Worm (Caenorhabditis elegans) whole organism, L1 larva: ENCODE measurements around the gene M04D8.5.

Source experiments
- C04F5.9 ChIP-seq: sonication (generic microtip); optimal IDR thresholded peaks from 2 replicates; lab custom pipeline; 2016; ENCODE audit warnings: missing genetic modification characterization, missing compliant biosample characterization
- C16A3.4 ChIP-seq: fragments of 150-350 bp; optimal IDR thresholded peaks from 2 replicates; lab custom pipeline; 2014; ENCODE audit warnings: missing biosample characterization, missing genetic modification characterization
- F16B12.6 ChIP-seq: fragments of 150-350 bp; optimal IDR thresholded peaks from 2 replicates; lab custom pipeline; 2014; ENCODE audit warnings: missing biosample characterization, missing genetic modification characterization
- aha-1 ChIP-seq: fragments of 150-350 bp; optimal IDR thresholded peaks from 2 replicates; lab custom pipeline; 2014; ENCODE audit warnings: missing biosample characterization, missing genetic modification characterization
- aly-2 ChIP-seq: fragments of 150-350 bp; optimal IDR thresholded peaks from 2 replicates; lab custom pipeline; 2014; ENCODE audit warnings: missing biosample characterization, missing genetic modification characterization
- blmp-1 ChIP-seq: fragments of 150-350 bp; optimal IDR thresholded peaks from 2 replicates; lab custom pipeline; 2014; ENCODE audit warnings: missing biosample characterization, missing genetic modification characterization
- ceh-8 ChIP-seq: fragments of 200-800 bp; sonication (Bioruptor generic); optimal IDR thresholded peaks from 2 replicates; lab custom pipeline; 2018; ENCODE audit warnings: mild to moderate bottlenecking, missing genetic modification characterization, moderate library complexity, missing compliant biosample characterization
- ceh-82 ChIP-seq, 3 experiments: fragments of 150-350 bp in 1 of 3; sonication (generic microtip) in 2 of 3; optimal IDR thresholded peaks; 2 replicates each; lab custom pipeline; 2014 to 2017; ENCODE audit warnings: missing biosample characterization in 3 of 3, missing genetic modification characterization in 3 of 3
- ceh-90 ChIP-seq: sonication (generic microtip); optimal IDR thresholded peaks from 2 replicates; lab custom pipeline; 2016; ENCODE audit warnings: missing genetic modification characterization, missing compliant biosample characterization
- ces-1 ChIP-seq: fragments of 150-350 bp; optimal IDR thresholded peaks from 2 replicates; lab custom pipeline; 2014; ENCODE audit warnings: missing biosample characterization, missing genetic modification reagents, missing genetic modification characterization
- dpl-1 ChIP-seq, 3 experiments: fragments of 150-350 bp in 2 of 3; sonication (generic microtip) in 1 of 3; optimal IDR thresholded peaks; 2 replicates each; lab custom pipeline; 2014 to 2017; ENCODE audit warnings: missing biosample characterization in 3 of 3, missing genetic modification characterization in 3 of 3, missing genetic modification reagents in 3 of 3
- efl-3 ChIP-seq: fragments of 200-800 bp; sonication (Bioruptor generic); optimal IDR thresholded peaks from 2 replicates; lab custom pipeline; 2018; ENCODE audit warnings: mild to moderate bottlenecking, missing genetic modification characterization, missing compliant biosample characterization
- elt-2 ChIP-seq: sonication (generic microtip); optimal IDR thresholded peaks from 2 replicates; lab custom pipeline; 2016; ENCODE audit warnings: missing genetic modification characterization, mild to moderate bottlenecking, inconsistent platforms, missing compliant biosample characterization, missing genetic modification reagents
- elt-3 ChIP-seq, 6 experiments: fragments of 150-350 bp in 1 of 6; sonication (generic microtip); optimal IDR thresholded peaks; 2 replicates each; lab custom pipeline; 2017 to 2018; ENCODE audit warnings: missing biosample characterization in 6 of 6, missing genetic modification characterization in 6 of 6, inconsistent platforms in 1 of 6
- fkh-10 ChIP-seq: sonication (generic microtip); optimal IDR thresholded peaks from 2 replicates; lab custom pipeline; 2017; ENCODE audit warnings: missing biosample characterization, missing genetic modification reagents, missing genetic modification characterization
- fkh-4 ChIP-seq: sonication (generic microtip); optimal IDR thresholded peaks from 2 replicates; lab custom pipeline; 2016; ENCODE audit warnings: missing compliant biosample characterization, missing genetic modification characterization, borderline replicate concordance
- fkh-8 ChIP-seq: sonication (generic microtip); optimal IDR thresholded peaks from 2 replicates; lab custom pipeline; 2016; ENCODE audit warnings: mild to moderate bottlenecking, missing genetic modification characterization, missing compliant biosample characterization
- hpl-2 ChIP-seq: fragments of 150-350 bp; optimal IDR thresholded peaks from 2 replicates; lab custom pipeline; 2014; ENCODE audit warnings: missing biosample characterization, missing genetic modification reagents, missing genetic modification characterization
- isw-1 ChIP-seq: fragments of 200-800 bp; sonication (Bioruptor generic); IDR thresholded peaks from 2 replicates; pipeline ENCODE4 v1.3.6; 2022; ENCODE audit warnings: missing genetic modification characterization, missing compliant biosample characterization
- lin-15B ChIP-seq: fragments of 150-350 bp; sonication (generic microtip); optimal IDR thresholded peaks from 3 replicates; lab custom pipeline; 2014; ENCODE audit warnings: missing biosample characterization, missing genetic modification characterization
- lin-35 ChIP-seq, 2 experiments: fragments of 150-350 bp; optimal IDR thresholded peaks; 2 replicates each; lab custom pipeline; 2014; ENCODE audit warnings: missing biosample characterization in 2 of 2, missing genetic modification characterization in 2 of 2, missing genetic modification reagents in 2 of 2
- lin-39 ChIP-seq: fragments of 150-350 bp; optimal IDR thresholded peaks from 2 replicates; lab custom pipeline; 2014; ENCODE audit warnings: missing biosample characterization, missing genetic modification reagents, missing genetic modification characterization
- lir-3 ChIP-seq: sonication (generic microtip); optimal IDR thresholded peaks from 2 replicates; lab custom pipeline; 2016; ENCODE audit warnings: mild to moderate bottlenecking, missing genetic modification characterization, moderate library complexity, missing compliant biosample characterization; ENCODE audit not compliant: poor library complexity
- lsy-2 ChIP-seq, 2 experiments: fragments of 150-350 bp; optimal IDR thresholded peaks; 2 replicates each; lab custom pipeline; 2014; ENCODE audit warnings: missing biosample characterization in 2 of 2, missing genetic modification characterization in 2 of 2
- mab-9 ChIP-seq: fragments of 200-800 bp; sonication (Bioruptor generic); IDR thresholded peaks from 2 replicates; pipeline ENCODE4 v1.3.6; 2022; ENCODE audit warnings: missing genetic modification reagents, missing genetic modification characterization, missing compliant biosample characterization
- mdl-1 ChIP-seq, 2 experiments: fragments of 150-350 bp; optimal IDR thresholded peaks; 2 replicates each; lab custom pipeline; 2014 to 2017; ENCODE audit warnings: missing biosample characterization in 2 of 2, missing genetic modification characterization in 2 of 2, inconsistent platforms in 1 of 2
- mep-1 ChIP-seq: fragments of 150-350 bp; optimal IDR thresholded peaks from 2 replicates; lab custom pipeline; 2014; ENCODE audit warnings: missing biosample characterization, missing genetic modification characterization
- nhr-11 ChIP-seq: fragments of 150-350 bp; optimal IDR thresholded peaks from 2 replicates; lab custom pipeline; 2014; ENCODE audit warnings: missing biosample characterization, missing genetic modification characterization
- nhr-19 ChIP-seq: fragments of 200-800 bp; sonication (Bioruptor generic); conservative IDR thresholded peaks from 2 replicates; pipeline ENCODE4 v1.3.6; 2022; ENCODE audit warnings: missing genetic modification characterization, missing compliant biosample characterization
- nhr-20 ChIP-seq: sonication (generic microtip); optimal IDR thresholded peaks from 2 replicates; lab custom pipeline; 2016; ENCODE audit warnings: mild to moderate bottlenecking, missing genetic modification characterization, missing compliant biosample characterization
- nhr-237 ChIP-seq: fragments of 150-350 bp; optimal IDR thresholded peaks from 2 replicates; lab custom pipeline; 2014; ENCODE audit warnings: missing biosample characterization, missing genetic modification characterization
- nhr-28 ChIP-seq: fragments of 150-350 bp; optimal IDR thresholded peaks from 2 replicates; lab custom pipeline; 2014; ENCODE audit warnings: missing biosample characterization, missing genetic modification characterization
- nhr-71 ChIP-seq: sonication (generic microtip); optimal IDR thresholded peaks from 2 replicates; lab custom pipeline; 2016; ENCODE audit warnings: mild to moderate bottlenecking, missing genetic modification characterization, moderate library complexity, missing compliant biosample characterization
- nhr-76 ChIP-seq: sonication (generic microtip); optimal IDR thresholded peaks from 2 replicates; lab custom pipeline; 2017; ENCODE audit warnings: missing biosample characterization, missing genetic modification characterization
- nhr-77 ChIP-seq: fragments of 150-350 bp; optimal IDR thresholded peaks from 2 replicates; lab custom pipeline; 2014; ENCODE audit warnings: missing biosample characterization, missing genetic modification characterization
- nhr-84 ChIP-seq: sonication (generic microtip); optimal IDR thresholded peaks from 2 replicates; lab custom pipeline; 2017; ENCODE audit warnings: missing biosample characterization, missing genetic modification characterization
- nhr-85 ChIP-seq: sonication (generic microtip); peaks from one replicate; lab custom pipeline; 2016; ENCODE audit warnings: missing genetic modification characterization, inconsistent platforms, missing compliant biosample characterization
- nhr-90 ChIP-seq: sonication (generic microtip); optimal IDR thresholded peaks from 2 replicates; lab custom pipeline; 2016; ENCODE audit warnings: mild to moderate bottlenecking, missing genetic modification characterization, missing compliant biosample characterization; ENCODE audit not compliant: poor library complexity
- pag-3 ChIP-seq: sonication (generic microtip); optimal IDR thresholded peaks from 2 replicates; lab custom pipeline; 2017; ENCODE audit warnings: missing genetic modification characterization, mild to moderate bottlenecking, missing compliant biosample characterization, antibody characterized with exemption, borderline replicate concordance; ENCODE audit not compliant: insufficient read depth
- pqm-1 ChIP-seq: sonication (generic microtip); optimal IDR thresholded peaks from 3 replicates; lab custom pipeline; 2017; ENCODE audit warnings: missing biosample characterization, missing genetic modification characterization
- rnt-1 ChIP-seq: sonication (generic microtip); optimal IDR thresholded peaks from 2 replicates; lab custom pipeline; 2016; ENCODE audit warnings: mild to moderate bottlenecking, missing genetic modification characterization, moderate library complexity, missing compliant biosample characterization
- sox-4 ChIP-seq: sonication (generic microtip); optimal IDR thresholded peaks from 2 replicates; lab custom pipeline; 2016; ENCODE audit warnings: missing genetic modification characterization, missing compliant biosample characterization
- sup-37 ChIP-seq: fragments of 200-800 bp; sonication (Bioruptor generic); optimal IDR thresholded peaks from 2 replicates; lab custom pipeline; 2018; ENCODE audit warnings: mild to moderate bottlenecking, missing genetic modification characterization, missing compliant biosample characterization
- swsn-7 ChIP-seq: sonication (generic microtip); optimal IDR thresholded peaks from 2 replicates; lab custom pipeline; 2016; ENCODE audit warnings: missing genetic modification characterization, missing compliant biosample characterization
- tlp-1 ChIP-seq: fragments of 150-350 bp; optimal IDR thresholded peaks from 2 replicates; lab custom pipeline; 2014; ENCODE audit warnings: missing biosample characterization, missing genetic modification characterization
- unc-30 ChIP-seq: sonication (generic microtip); optimal IDR thresholded peaks from 2 replicates; lab custom pipeline; 2017; ENCODE audit warnings: missing biosample characterization, missing genetic modification characterization
- unc-98 ChIP-seq: fragments of 200-800 bp; sonication (Bioruptor generic); IDR thresholded peaks from 2 replicates; pipeline ENCODE4 v1.3.6; 2022; ENCODE audit warnings: missing genetic modification characterization, missing compliant biosample characterization
- vab-15 ChIP-seq: sonication (generic microtip); optimal IDR thresholded peaks from 2 replicates; lab custom pipeline; 2017; ENCODE audit warnings: missing genotype, mild to moderate bottlenecking, missing genetic modification characterization, missing compliant biosample characterization
- xbp-1 ChIP-seq: sonication (generic microtip); optimal IDR thresholded peaks from 2 replicates; lab custom pipeline; 2016; ENCODE audit warnings: missing genetic modification characterization, missing compliant biosample characterization
- zag-1 ChIP-seq: fragments of 150-350 bp; optimal IDR thresholded peaks from 2 replicates; lab custom pipeline; 2014; ENCODE audit warnings: missing biosample characterization, missing genetic modification characterization
- zip-4 ChIP-seq: fragments of 200-800 bp; sonication (Bioruptor generic); optimal IDR thresholded peaks from 2 replicates; lab custom pipeline; 2018; ENCODE audit warnings: mild to moderate bottlenecking, missing genetic modification characterization, moderate library complexity, missing compliant biosample characterization
- ztf-11 ChIP-seq, 2 experiments: sonication (generic microtip); optimal IDR thresholded peaks; 2 replicates each; lab custom pipeline; 2016 to 2017; ENCODE audit warnings: missing genetic modification characterization in 2 of 2, missing biosample characterization in 1 of 2, missing compliant biosample characterization in 1 of 2
- ztf-4 ChIP-seq: fragments of 150-350 bp; optimal IDR thresholded peaks from 2 replicates; lab custom pipeline; 2014; ENCODE audit warnings: missing biosample characterization, missing genetic modification characterization

M04D8.5 gene

ce11 chrIII:10016413-10017051 lies 16.6 kb downstream of the M04D8.5 start, which contains the start of gene rgs-1:
TSS of gene rgs-1 (minus strand) at chrIII:10016558.
- TF ChIP-seq nhr-19 (no peak), nhr-84 (tag; lab: Kevin White, UChicago) (no peak), dpl-1 (GFP tag; optimal IDR thresholded peaks at IDR 0.05; lab: Kevin White, UChicago) (peak in 1 of 3 experiments; percentile 13), mep-1 (peak; percentile 49), hpl-2 (no peak), elt-2 (tag; lab: Kevin White, UChicago) (no peak), C04F5.9 (tag; lab: Kevin White, UChicago) (no peak), lir-3 (tag; lab: Kevin White, UChicago) (no peak), xbp-1 (tag; lab: Kevin White, UChicago) (peak; percentile 49), lin-39 (no peak), tlp-1 (tag; lab: Kevin White, UChicago) (no peak), vab-15 (no peak), zag-1 (tag; lab: Kevin White, UChicago) (no peak), sox-4 (tag; lab: Kevin White, UChicago) (no peak), nhr-11 (tag; lab: Kevin White, UChicago) (no peak), rnt-1 (tag; lab: Kevin White, UChicago) (no peak), C16A3.4 (tag; lab: Kevin White, UChicago) (no peak), lin-15B (tag; lab: Kevin White, UChicago) (no peak), ztf-4 (tag; lab: Kevin White, UChicago) (no peak), aly-2 (tag; lab: Kevin White, UChicago) (no peak), nhr-85 (tag; lab: Kevin White, UChicago) (no peak), swsn-7 (tag; lab: Kevin White, UChicago) (peak; percentile 43), fkh-8 (tag; lab: Kevin White, UChicago) (peak; percentile 79), zip-4 (GFP tag; lab: Kevin White, UChicago) (no peak), nhr-71 (tag; lab: Kevin White, UChicago) (peak; percentile 75), efl-3 (no peak), lsy-2 (tag; optimal IDR thresholded peaks at IDR 0.05; lab: Kevin White, UChicago) (peak; percentile 7 to 46), ceh-82 (tag; optimal IDR thresholded peaks at IDR 0.05; lab: Kevin White, UChicago) (peak; percentile 3 to 76 (median 11)), nhr-28 (tag; lab: Kevin White, UChicago) (no peak), pqm-1 (no peak), mab-9 (GFP tag; lab: Robert Waterston, UW) (no peak), aha-1 (tag; lab: Kevin White, UChicago) (no peak), pag-3 (tag; lab: Kevin White, UChicago) (no peak), nhr-20 (no peak), ztf-11 (tag; optimal IDR thresholded peaks at IDR 0.05; lab: Kevin White, UChicago) (no peak), sup-37 (GFP tag; lab: Kevin White, UChicago) (no peak), lin-35 (GFP tag; optimal IDR thresholded peaks at IDR 0.05; lab: Kevin White, UChicago) (peak in 1 of 2 experiments; percentile 55), blmp-1 (tag; lab: Kevin White, UChicago) (no peak), nhr-76 (tag; lab: Kevin White, UChicago) (no peak), nhr-77 (tag; lab: Kevin White, UChicago) (no peak), unc-98 (no peak), fkh-10 (GFP tag; lab: Kevin White, UChicago) (peak; percentile 61), F16B12.6 (no peak), ceh-90 (no peak), mdl-1 (tag; optimal IDR thresholded peaks at IDR 0.05; lab: Kevin White, UChicago) (peak in 1 of 2 experiments; percentile 4), nhr-90 (tag; lab: Kevin White, UChicago) (no peak), elt-3 (tag; optimal IDR thresholded peaks at IDR 0.05; lab: Kevin White, UChicago) (no peak), fkh-4 (tag; lab: Kevin White, UChicago) (no peak), nhr-237 (tag; lab: Kevin White, UChicago) (no peak), unc-30 (no peak), ceh-8 (GFP tag; lab: Kevin White, UChicago) (no peak), ces-1 (GFP tag; lab: Kevin White, UChicago) (no peak), isw-1 (GFP tag; lab: Robert Waterston, UW) (0 out of 2 replicates have a peak, but pooled peaks have one; percentile 6)
